Worm (Caenorhabditis elegans) whole organism, late embryonic: ENCODE data around the gene pei-2.

ENCODE experiments used
- ceh-19 ChIP-seq: fragments of 200-800 bp; sonication (Bioruptor generic); optimal IDR thresholded peaks from 2 replicates; lab custom pipeline; 2018; ENCODE audit warnings: mild to moderate bottlenecking, missing genetic modification characterization, missing compliant biosample characterization
- pha-4 ChIP-seq: fragments of 150-350 bp; optimal IDR thresholded peaks from 2 replicates; lab custom pipeline; 2018; ENCODE audit warnings: missing biosample characterization, missing genetic modification reagents, missing genetic modification characterization

DNA sequence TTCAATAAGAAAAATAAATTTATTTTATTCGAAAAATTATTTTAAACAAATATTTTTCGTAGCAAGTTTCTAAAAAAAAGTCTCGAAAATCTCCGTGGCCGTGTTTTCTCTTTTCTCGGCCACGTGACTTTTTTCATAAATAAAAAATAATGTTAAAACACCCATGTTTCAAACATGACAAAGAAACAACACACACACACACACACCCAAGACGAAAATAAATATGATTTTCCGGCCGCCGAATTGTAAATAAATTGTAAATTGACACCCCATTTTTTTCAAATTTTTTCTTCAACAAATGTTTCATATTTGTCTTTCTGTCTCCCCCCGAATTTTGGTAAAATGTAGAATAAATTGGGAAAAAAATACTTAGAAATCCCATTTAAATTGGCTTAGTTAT lies 45.4 kb downstream of the pei-2 start:
- no peak for TF ChIP-seq pha-4 (tag; lab: Kevin White, UChicago)
- no peak for TF ChIP-seq ceh-19
